Worm (Caenorhabditis elegans): Measurements from ENCODE around the gene R11A8.1.

The R11A8.1 gene

DNA sequence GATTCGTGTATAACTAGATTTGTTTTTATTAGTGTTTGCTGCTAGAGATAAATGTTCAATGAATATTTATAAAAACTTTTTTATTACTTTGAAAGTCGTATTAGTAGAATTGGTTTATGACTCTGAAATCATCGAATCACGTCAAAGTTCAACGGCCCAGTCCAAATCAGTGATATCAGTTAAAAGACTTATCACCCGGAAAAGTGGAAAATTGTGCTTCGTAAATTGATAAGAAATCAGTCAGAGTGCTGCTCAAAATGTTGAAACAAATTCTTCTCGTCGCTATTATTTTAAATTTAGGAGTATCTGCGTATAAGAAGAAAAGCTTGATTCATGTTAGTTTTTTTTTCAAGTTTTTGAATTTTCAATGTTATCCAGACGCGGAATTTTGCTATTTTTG, 31.3 kb upstream of the R11A8.1 start, which contains the start of gene R10H10.3:
TSS of gene R10H10.3 (plus strand) at position 243 of the 400 bp plus-strand sequence.
- TF ChIP-seq ceh-48 (tag; optimal IDR thresholded peaks at IDR 0.05) = no peak
- TF ChIP-seq elt-2 (tag; optimal IDR thresholded peaks at IDR 0.05) = peak; percentile 55

DNA sequence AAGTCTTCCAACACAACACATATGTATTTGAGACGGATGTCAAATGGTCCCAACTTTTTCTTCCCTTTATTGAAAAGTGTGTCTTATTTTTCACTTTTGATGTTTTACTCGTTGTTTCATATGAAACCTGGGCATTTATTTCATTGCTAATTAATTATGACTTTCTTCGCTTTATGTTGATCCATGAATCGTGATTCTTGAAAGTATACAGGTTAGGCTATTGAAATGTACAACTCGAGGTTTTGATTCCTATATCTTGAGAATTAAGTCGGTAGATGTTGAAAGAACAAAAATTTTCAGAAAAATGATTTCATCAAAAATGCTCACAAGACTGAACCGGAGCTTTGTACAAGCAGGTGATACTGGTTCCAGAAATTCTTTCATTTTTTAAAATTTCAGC, 30.1 kb upstream of the R11A8.1 start, which contains the start of gene nfu-1:
TSS of gene nfu-1 (plus strand) at position 301 of the 400 bp plus-strand sequence.
- TF ChIP-seq ref-2 (tag; optimal IDR thresholded peaks at IDR 0.05) (no peak), pqm-1 (tag; optimal IDR thresholded peaks at IDR 0.05) (no peak), ceh-2 (tag; optimal IDR thresholded peaks at IDR 0.05) (no peak), ztf-16 (tag; optimal IDR thresholded peaks at IDR 0.05) (no peak), npax-4 (tag; optimal IDR thresholded peaks at IDR 0.05) (no peak), ceh-45 (GFP tag; IDR thresholded peaks at IDR 0.05) (no peak), unc-42 (tag; optimal IDR thresholded peaks at IDR 0.05) (no peak), unc-86 (tag; optimal IDR thresholded peaks at IDR 0.05) (no peak), C08G9.2 (tag; optimal IDR thresholded peaks at IDR 0.05) (no peak)

DNA sequence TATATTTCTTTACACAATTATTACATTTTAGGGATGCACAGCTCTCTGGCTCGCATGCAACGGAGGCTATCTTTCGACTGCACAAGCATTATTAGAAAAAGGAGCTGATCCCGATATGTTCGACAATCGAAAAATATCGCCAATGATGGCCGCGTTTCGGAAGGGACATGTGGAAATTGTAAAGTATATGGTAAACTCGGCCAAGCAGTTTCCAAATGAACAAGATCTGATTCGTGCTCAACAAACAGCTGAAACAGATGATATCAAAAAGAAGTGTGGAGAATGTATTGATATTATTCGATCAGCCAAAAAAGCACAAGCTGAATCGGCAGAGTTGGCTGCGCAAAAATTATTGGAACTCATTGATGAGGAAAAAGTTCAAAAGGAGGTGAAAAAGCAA, 25.9 kb upstream of the R11A8.1 start:
- no peak for TF ChIP-seq C08G9.2 (tag; optimal IDR thresholded peaks at IDR 0.05)
- no peak for TF ChIP-seq ceh-14 (tag; optimal IDR thresholded peaks at IDR 0.05)
- no peak for TF ChIP-seq pqm-1 (tag; optimal IDR thresholded peaks at IDR 0.05)
- no peak for TF ChIP-seq pat-9 (tag; optimal IDR thresholded peaks at IDR 0.05)
- TF ChIP-seq tbx-2 (tag; optimal IDR thresholded peaks at IDR 0.05) = no peak
- TF ChIP-seq hlh-6 (tag; optimal IDR thresholded peaks at IDR 0.05) = no peak
- TF ChIP-seq ref-2 (tag; optimal IDR thresholded peaks at IDR 0.05) = no peak
- TF ChIP-seq sdc-2 (tag; optimal IDR thresholded peaks at IDR 0.05) = no peak
- TF ChIP-seq ttx-3 (tag; optimal IDR thresholded peaks at IDR 0.05) = no peak
- no peak for TF ChIP-seq syd-9 (tag; optimal IDR thresholded peaks at IDR 0.05)
- TF ChIP-seq nfya-1 (tag; optimal IDR thresholded peaks at IDR 0.05) = no peak
- no peak for TF ChIP-seq sox-4 (tag; optimal IDR thresholded peaks at IDR 0.05)
- TF ChIP-seq elt-2 (tag; optimal IDR thresholded peaks at IDR 0.05) = no peak
- no peak for TF ChIP-seq ceh-18 (tag; optimal IDR thresholded peaks at IDR 0.05)
- no peak for TF ChIP-seq hlh-13 (GFP tag; optimal IDR thresholded peaks at IDR 0.05)
- TF ChIP-seq fax-1 (tag; optimal IDR thresholded peaks at IDR 0.05) = no peak
- no peak for TF ChIP-seq unc-55 (GFP tag; optimal IDR thresholded peaks at IDR 0.05)
- TF ChIP-seq dve-1 (tag; optimal IDR thresholded peaks at IDR 0.05) = no peak

DNA sequence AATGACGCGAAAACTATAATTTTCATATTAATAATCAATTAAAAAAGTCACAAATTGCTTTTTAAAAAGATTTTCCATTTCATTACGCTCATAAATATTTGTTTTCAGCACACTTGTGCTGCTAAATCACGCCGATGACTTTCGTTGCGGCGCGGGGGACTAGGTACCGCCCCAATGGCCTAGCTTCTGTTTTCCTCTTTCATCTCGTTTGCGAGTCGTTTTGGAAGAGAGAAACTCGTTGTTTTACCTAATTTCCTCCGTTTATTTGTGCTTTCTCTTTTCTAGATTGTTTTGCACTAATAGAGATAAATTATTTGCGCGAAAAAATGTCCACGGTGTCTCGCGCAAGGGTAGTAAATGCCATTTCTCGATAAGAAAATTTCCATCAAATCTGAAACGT, 24.1 kb upstream of the R11A8.1 start:
- TF ChIP-seq C08G9.2 (tag; optimal IDR thresholded peaks at IDR 0.05) (no peak), pag-3 (tag; optimal IDR thresholded peaks at IDR 0.05; ENCODE audit: borderline replicate concordance) (no peak), elt-4 (tag; optimal IDR thresholded peaks at IDR 0.05) (no peak), K09A11.1 (tag; optimal IDR thresholded peaks at IDR 0.05; ENCODE audit: insufficient read depth) (no peak), ceh-34 (tag; optimal IDR thresholded peaks at IDR 0.05) (no peak), ceh-22 (tag; optimal IDR thresholded peaks at IDR 0.05) (no peak), zip-5 (tag; optimal IDR thresholded peaks at IDR 0.05) (no peak), unc-3 (GFP tag; conservative IDR thresholded peaks at IDR 0.05) (no peak), unc-3 (tag; optimal IDR thresholded peaks at IDR 0.05) (no peak)

DNA sequence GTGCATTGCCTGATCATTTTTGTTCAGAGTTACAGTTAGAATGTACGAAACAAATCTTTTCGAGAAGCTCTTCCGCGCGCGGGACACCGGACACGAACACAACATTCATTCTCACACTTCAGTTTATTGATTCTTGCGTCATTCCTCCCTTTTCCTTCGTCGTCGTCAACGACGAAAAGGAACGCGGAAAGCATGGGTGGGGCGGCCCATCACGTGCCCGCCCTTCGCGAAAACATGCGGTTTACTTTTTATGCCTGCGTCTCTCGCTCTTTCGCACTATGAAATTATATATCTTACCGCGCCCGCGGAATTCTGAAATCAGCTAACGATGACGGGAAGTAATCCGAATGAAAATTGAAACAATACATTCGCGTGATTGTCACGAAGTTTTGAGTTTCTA, 23.7 kb upstream of the R11A8.1 start:
- TF ChIP-seq fkh-6 (tag; optimal IDR thresholded peaks at IDR 0.05) (no peak), hlh-15 (tag; optimal IDR thresholded peaks at IDR 0.05) (no peak), ttx-3 (tag; optimal IDR thresholded peaks at IDR 0.05) (no peak), npax-4 (tag; optimal IDR thresholded peaks at IDR 0.05) (no peak), dve-1 (tag; optimal IDR thresholded peaks at IDR 0.05) (no peak), unc-3 (GFP tag; conservative IDR thresholded peaks at IDR 0.05) (no peak), unc-3 (tag; optimal IDR thresholded peaks at IDR 0.05) (no peak), C08G9.2 (tag; optimal IDR thresholded peaks at IDR 0.05) (no peak), tbx-7 (tag; optimal IDR thresholded peaks at IDR 0.05) (no peak), ceh-34 (tag; optimal IDR thresholded peaks at IDR 0.05) (peak; percentile 80), nhr-11 (tag; optimal IDR thresholded peaks at IDR 0.05) (no peak), ets-4 (tag; optimal IDR thresholded peaks at IDR 0.05) (peak; percentile 4), sdc-2 (tag; optimal IDR thresholded peaks at IDR 0.05) (no peak), elt-4 (tag; optimal IDR thresholded peaks at IDR 0.05) (no peak), ref-2 (tag; optimal IDR thresholded peaks at IDR 0.05) (peak; percentile 39), eyg-1 (tag; optimal IDR thresholded peaks at IDR 0.05) (no peak), fax-1 (tag; optimal IDR thresholded peaks at IDR 0.05) (no peak), nfya-1 (tag; optimal IDR thresholded peaks at IDR 0.05) (peak; percentile 48), pros-1 (tag; optimal IDR thresholded peaks at IDR 0.05) (no peak), zip-5 (tag; optimal IDR thresholded peaks at IDR 0.05) (no peak), dmd-4 (tag; optimal IDR thresholded peaks at IDR 0.05; ENCODE audit: borderline replicate concordance) (no peak), K02D7.2 (tag; optimal IDR thresholded peaks at IDR 0.05) (no peak), F13H6.1 (tag; optimal IDR thresholded peaks at IDR 0.05) (no peak), T23F11.4 (GFP tag; optimal IDR thresholded peaks at IDR 0.05) (no peak), ceh-9 (tag; optimal IDR thresholded peaks at IDR 0.05) (no peak)
